Worm (Caenorhabditis elegans) whole organism, L1 larva: Measurements from ENCODE around the gene C28F5.1.

Experiments used
- elt-3 ChIP-seq, 6 experiments: fragments of 150-350 bp in 1 of 6; sonication (generic microtip); optimal IDR thresholded peaks; 2 replicates each; lab custom pipeline; 2017 to 2018; ENCODE audit warnings: missing biosample characterization in 6 of 6, missing genetic modification characterization in 6 of 6, inconsistent platforms in 1 of 6
- tbx-2 ChIP-seq: sonication (generic microtip); optimal IDR thresholded peaks from 2 replicates; lab custom pipeline; 2016; ENCODE audit warnings: missing genetic modification characterization, missing compliant biosample characterization
- unc-62 ChIP-seq: fragments of 150-350 bp; optimal IDR thresholded peaks from 2 replicates; lab custom pipeline; 2014; ENCODE audit warnings: missing biosample characterization, missing genetic modification reagents, missing genetic modification characterization

ce11 chrII:7537603-7538230, 32.6 kb downstream of the C28F5.1 start, which contains the start of gene nfi-1:
- TF ChIP-seq unc-62 (GFP tag; lab: Kevin White, UChicago) (no peak), tbx-2 (tag; lab: Kevin White, UChicago) (peak; percentile 53), elt-3 (tag; optimal IDR thresholded peaks at IDR 0.05; lab: Kevin White, UChicago) (peak in 1 of 6 experiments; percentile 50)
